Fruit fly (Drosophila melanogaster) ovary, adult (tissue): ENCODE data around the gene CG1354.

Experiments used
- CG17801 ChIP-seq: fragments of 200-800 bp; optimal IDR thresholded peaks from 2 replicates; lab custom pipeline; 2019; ENCODE audit warnings: missing biosample characterization, mild to moderate bottlenecking, missing genetic modification characterization, moderate library complexity; ENCODE audit not compliant: partially characterized antibody

Gene CG1354

DNA sequence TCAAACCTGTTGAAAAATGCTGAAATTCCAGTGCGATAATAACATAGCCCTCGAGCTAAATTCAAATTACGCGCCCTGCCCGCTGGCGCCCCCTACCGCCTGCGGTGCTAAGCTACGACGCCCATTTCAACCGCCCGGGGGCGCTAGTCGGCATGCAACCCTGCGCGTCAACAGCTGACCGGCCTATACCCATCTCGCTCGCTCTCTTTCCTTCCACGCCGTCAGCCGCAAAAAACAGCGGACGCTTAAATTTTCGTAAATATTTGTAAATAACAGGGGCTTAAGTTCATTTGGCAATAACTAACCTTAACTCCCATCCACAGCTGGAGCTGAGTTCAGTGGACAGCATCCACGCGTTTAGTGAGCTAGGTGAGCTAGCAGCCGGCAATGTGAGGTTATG lies at the start of gene CG1354:
CG1354 (plus strand) TSS at position 198 of the 400 bp plus-strand sequence.
- peak; percentile 49 for TF ChIP-seq CG17801

DNA sequence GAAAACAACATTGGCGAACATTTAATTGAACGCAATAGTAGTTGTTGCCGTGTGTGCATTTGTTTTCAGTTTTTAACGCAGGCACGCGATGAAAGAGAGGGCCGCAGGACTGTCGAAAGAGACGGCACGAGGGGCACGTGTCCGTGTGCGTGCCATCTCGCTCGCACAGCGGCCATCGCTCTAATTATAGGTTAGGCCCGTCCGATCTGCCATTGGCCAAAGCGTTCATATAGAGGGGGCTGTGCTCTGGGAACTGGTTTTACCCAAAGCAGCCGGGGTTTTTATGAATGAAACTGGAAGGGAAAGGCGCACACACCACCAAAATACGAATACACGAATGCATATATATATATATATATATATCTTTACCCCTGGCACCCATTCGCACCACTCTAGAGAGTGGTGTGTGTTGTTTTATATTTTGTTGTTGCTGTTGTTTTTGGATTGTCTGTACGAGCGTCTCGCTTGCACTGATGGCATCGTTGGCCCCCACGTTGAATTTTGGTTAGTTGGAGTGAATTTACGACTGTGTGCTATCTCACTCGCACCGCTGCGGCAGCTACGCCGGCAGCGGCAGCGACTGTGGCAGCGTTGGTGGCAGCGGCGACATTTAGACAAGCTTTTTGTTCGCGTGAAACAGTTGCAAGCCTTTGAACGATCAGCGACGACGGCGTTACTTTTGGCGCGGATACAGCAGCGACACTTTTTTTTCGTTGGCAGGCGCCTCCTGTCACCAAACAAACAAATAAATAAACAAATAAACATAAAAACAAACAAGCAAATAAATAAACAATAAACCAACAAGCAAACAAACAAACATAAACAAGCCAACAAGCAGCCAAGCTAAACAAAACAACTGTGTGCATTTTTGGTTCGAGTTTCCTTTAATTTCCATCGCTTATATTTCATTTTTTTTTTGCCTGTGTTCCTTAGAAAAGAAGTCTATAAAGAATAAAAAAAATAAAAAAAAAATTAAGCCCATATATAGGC lies 49.2 kb upstream of the CG1354 start, which contains the start of gene Sp1:
Sp1 (plus strand) TSS at position 636 of the 990 bp plus-strand sequence.
- TF ChIP-seq CG17801 = no peak

DNA sequence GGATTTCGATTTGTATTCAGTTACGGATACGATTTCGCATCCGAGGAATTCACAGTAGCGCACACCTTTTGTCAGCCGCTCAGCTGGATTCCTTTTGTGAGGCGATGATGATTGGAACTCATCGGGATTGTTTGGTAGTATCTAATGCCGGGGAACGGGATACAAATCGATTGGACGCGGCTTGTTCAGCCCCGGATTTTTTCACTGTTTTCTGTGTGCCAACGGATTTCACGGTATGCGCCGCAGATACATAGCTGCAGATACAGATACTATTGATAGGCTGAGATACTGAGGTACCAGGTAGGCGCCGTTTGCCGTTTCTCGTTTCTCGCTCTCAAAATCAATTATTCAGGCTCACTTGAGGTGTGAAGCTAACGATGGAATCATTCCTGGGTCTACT lies 47.0 kb upstream of the CG1354 start:
- TF ChIP-seq CG17801 = no peak

DNA sequence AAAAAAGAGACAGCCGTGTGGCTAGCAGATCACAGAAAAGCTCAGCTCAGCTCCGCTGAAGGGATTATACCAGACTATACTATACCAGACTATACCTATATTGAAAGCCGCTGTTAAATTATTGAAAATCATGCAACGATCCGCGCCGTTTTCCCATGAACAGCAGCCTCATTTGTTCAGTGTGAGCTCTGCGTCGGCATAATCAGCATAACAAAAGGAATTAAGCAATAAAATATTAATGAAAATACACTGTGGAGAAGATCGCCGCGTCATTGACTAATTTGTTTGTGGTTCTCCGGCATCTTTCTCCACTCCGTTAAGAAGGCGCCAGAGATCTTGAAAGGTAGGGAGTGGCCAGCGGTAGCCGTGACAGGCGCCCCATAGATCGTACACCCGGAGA lies 45.4 kb upstream of the CG1354 start:
- TF ChIP-seq CG17801 = no peak

DNA sequence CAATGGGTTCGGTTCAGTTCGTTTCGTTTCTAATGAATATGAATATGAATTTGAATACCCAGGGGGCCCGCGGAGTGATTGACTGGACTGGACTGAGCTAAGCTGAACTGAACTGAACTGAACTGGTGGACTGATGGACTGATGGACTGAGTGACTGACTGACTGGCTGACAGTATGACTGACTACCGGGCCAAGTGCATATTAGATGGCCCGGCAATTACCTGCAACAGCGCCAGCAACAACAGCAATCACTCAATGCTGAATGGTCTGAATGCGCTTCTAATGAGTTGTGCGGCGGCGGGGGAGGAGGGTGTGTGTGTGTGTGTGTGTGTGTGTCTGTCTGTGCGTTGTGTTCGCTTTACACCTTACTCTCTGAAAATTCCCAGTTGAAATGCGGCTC lies 43.7 kb upstream of the CG1354 start:
- TF ChIP-seq CG17801 = no peak

DNA sequence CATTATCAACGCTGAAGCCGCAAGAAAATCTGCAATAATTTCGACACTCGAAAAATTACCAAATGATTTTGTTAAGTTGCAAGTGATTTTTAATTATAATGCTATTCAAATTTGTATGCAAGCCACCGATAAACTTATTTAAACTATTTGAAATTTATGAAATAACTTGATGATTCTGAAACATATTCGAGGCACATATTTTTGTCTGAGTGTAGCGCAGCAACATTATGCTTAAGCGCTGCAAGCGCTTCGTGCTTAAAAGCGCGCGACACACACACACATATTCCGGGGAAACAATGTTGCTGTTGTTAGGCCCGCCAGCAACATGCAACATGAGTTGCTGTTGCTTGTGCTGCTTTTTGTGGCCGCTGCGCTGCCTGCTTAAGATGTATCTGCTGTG lies 40.0 kb upstream of the CG1354 start:
- TF ChIP-seq CG17801 = no peak

DNA sequence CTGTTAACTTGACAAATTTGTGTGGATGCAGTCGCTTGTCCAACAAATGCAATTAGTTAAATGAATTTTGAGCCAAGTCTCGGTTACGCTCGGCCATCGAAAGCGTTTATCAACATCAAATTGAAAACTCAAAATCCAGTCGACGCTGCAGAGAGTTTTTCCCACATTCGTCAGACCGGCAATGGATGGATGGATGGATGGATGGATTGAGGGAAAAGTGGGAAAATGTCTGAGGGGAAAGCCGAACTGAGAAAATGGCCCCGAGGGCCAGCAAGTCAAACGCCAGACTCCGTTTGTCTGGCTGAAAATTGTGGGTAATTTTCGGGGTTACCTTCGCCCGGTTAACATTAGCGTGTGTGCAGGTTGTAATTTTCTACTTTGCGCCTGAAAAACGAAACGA lies 38.3 kb upstream of the CG1354 start:
- TF ChIP-seq CG17801 = no peak

DNA sequence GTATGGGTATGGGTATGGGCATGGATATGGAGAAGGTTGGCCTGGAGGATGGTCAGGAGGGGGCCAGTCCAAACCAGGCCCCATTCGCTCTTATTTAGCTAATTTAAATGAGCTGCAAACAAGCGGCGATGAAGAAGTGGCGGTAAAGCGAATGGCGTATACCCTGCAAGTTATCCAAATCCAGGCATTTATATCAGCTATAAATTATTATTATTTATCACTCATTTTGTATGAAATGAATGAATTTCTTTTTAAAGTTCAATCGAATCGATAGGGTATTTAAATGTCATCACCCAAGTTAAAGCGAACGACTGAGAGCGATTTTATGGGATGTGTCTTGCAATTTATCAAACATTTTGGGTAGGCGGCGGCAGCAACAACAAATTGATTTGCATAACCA lies 36.5 kb upstream of the CG1354 start:
- no peak for TF ChIP-seq CG17801

DNA sequence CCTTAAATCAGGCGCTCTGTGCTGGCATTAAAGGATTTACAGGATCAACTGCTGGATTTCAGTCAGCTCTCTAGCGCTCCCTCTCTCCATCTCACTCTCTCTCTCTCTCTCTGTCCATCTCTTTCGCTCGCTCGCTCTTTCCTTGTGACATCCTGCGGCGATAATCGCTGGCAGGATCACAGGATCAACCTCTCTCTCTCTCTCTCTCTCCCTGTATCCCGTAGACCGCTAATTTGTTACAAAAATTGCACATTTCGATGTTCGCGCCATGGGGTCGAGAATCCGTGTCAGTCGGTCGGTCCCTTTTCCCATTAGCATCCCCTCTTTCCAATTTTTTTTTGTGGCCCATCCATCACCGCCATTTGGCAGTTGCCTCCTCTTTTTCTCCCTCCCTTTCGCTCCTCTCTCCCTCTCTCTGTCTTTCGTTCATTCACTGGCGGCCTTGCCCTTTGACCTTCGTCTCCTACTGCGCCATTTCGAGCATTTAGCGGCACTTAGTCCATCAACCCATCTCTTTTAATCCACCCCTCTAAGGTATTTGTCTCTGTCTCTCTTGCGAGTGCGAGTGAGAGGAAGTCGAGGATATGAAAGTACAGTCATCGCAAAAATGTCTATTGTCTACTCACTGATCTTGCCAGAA lies 34.4 kb upstream of the CG1354 start:
- TF ChIP-seq CG17801 = no peak

DNA sequence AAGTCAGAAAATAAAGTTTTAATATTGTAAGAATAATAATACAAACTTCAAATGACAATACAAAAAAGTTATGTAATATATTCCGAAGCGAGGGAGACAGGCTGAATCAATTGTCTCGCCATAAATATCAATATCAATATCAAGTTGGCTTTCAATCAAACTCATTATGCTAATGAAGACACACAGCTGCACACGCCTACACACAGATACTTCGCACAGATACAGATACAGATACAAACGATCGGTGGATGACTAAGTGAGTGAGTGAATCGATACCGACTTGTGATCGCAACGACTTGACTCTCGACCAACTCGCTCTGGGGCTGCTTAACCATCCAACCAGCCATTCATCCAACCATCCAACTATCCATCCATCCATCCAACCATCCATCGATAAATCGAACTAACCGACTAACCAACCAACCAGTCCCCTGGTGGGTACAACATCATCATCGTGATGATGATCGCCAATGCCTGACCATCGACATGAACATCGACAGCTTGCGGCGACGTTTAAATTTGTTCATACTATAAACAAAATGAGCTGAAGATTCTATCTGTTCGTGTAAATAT lies 33.8 kb upstream of the CG1354 start:
- TF ChIP-seq CG17801 = no peak

DNA sequence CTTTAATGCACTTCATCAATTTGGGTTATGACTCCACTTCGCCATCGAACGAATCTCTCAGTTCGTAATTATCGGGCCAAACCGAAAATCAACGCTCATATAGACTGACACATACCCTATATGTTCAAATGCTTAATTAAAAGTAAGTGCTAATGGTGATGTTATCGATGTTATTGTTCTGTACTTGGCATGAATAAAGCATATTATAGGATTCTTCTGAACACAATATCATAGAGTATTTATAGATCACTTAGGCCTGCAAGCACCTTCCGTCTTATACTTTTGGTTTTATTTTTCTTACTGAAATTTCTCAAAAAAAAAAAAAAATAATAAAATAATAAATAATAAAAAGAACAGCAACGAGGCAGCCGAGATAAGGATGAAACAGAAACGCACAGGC lies 31.0 kb upstream of the CG1354 start:
- no peak for TF ChIP-seq CG17801

DNA sequence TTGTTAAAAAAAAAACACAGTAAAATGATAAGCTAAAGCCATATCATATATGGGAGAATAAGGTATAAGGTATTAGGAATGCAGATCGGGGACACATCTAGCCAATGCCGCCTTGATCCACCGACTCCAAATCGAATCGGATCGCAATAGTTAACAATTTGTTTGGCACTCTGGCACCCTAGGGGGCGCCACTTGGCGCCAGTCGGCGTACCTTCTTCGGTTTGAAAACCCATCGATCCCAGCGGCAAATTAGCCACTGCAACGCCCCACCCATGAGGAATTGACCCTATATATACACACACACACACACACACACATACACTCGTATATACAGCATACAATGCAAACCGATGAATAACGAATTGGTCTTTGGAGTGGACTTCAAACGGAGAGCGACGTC lies 29.3 kb upstream of the CG1354 start:
- no peak for TF ChIP-seq CG17801

DNA sequence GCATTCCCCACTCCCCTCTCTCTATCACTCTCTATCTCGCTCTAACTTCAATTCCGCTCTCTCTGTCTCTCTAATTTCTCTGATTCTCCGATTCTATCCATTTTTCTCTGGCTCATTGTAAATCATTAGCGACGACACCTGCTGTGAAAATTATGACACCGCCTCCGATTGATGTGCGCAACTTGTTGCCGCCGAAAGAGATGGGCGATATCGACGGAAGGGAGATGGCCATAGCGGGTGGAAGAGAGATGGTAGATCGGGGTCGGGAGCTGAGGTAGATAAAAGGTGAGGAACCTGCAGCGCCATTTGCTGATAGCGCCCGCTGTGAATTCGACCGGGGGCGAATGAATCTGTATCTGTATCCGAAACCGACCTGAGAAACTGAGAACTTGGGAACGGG lies 28.8 kb upstream of the CG1354 start:
- no peak for TF ChIP-seq CG17801

DNA sequence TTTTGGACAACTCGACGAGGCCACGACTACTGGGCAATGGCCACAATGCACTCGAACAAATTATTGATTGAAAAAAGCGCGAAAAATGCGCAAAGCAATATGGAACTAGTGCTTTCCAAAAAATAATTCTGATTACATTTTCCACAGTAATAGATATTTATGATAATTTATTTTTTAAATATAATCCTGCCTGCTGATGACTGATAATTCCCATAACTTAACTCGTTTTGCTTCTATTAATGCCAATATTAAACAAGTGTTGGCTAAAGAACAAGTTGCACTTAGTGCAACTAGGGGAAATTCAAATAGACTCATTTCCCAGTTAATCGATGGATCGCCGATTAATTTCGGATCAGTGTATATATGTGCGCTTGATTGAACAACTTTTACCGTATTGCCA lies 27.1 kb upstream of the CG1354 start:
- no peak for TF ChIP-seq CG17801

DNA sequence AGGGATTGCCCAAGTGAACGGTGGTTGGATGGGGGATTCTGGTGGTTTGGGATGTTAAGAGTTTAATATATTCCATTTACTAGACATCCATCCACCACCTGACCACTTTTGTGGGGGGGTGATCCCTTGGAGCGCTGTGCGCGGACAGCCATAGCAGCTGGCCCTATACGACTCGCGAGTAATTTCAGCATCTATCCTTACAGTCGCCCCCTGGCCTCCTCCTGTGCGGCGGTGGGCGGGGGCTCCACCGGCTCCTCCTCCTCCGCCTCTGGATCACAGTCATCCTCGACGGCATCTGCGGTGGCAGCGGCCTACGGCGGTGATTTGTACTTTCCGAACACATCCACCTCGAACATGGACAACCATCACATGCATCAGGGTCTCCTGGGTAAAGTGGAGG lies 25.2 kb upstream of the CG1354 start:
- TF ChIP-seq CG17801 = no peak

DNA sequence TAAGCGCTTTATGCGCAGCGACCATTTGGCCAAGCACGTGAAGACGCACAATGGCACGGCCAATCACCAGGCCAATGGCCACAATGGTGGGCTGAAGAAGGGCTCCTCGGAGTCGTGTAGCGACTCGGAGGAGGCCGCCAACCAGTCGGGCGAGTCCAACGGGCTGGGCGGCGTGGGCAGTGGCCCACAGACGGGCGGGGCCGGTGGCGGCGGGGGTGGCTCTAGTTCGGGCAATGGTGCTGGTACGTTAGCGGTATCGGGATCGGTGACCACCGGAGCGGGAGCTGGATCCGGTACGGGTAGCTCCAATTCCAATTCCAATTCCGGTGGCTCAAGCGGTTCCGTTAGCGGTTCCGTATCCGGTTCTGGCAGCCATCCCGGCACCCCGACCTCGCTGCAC lies 24.1 kb upstream of the CG1354 start:
- TF ChIP-seq CG17801 = no peak

DNA sequence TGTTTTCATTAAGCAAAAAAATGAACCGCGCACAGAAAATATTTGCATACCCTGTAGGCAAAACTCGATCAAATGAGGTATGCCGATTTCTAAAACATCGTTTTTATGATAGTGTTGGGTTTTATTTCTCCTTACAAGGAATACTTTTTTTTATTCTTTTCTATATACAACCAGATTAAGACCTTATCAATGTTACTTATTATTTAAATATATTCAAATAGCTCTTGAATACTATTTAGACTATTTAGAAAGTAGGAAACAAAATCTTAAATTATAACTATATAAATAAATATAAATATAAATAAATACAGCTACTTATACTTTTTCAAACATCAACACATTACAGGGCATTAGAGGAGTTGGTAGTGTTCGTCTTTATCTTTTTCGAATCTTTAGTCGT lies 20.6 kb upstream of the CG1354 start:
- no peak for TF ChIP-seq CG17801

DNA sequence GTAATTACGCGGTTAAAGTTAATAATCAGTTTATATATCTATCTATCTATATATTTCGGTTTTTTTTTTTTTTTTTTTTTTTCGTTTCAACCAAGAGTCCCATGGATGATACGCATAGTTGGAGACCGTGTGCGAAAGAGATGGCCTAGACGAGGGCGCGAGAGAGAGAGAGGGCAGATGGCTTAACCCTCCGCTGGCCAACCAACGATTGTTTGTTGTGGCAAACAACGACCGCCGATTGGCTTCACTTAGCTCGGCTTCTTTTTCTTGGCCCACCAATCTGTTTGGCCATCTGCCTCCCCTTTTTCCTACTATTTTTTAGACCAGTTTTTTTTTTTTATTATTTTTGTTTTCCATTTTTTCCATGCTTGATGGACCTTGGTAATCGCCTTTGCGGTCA lies 13.0 kb upstream of the CG1354 start:
- TF ChIP-seq CG17801 = no peak
